Worm (Caenorhabditis elegans) whole organism, late embryonic: ENCODE measurements around the gene isp-1.

Source experiments
- K09A11.1 ChIP-seq: sonication (generic microtip); optimal IDR thresholded peaks from 2 replicates; lab custom pipeline; 2017; ENCODE audit warnings: antibody characterized with exemption, mild to moderate bottlenecking, missing genetic modification characterization, missing compliant biosample characterization; ENCODE audit not compliant: insufficient read depth
- Y22D7AL.16 ChIP-seq: sonication (generic microtip); optimal IDR thresholded peaks from 2 replicates; lab custom pipeline; 2016; ENCODE audit warnings: missing genetic modification characterization, missing compliant biosample characterization
- ama-1 ChIP-seq: fragments of 150-350 bp; optimal IDR thresholded peaks from 2 replicates; lab custom pipeline; 2014
- ceh-14 ChIP-seq: sonication (generic microtip); optimal IDR thresholded peaks from 2 replicates; lab custom pipeline; 2016; ENCODE audit warnings: missing genotype, missing genetic modification characterization, missing compliant biosample characterization
- ceh-19 ChIP-seq: fragments of 200-800 bp; sonication (Bioruptor generic); optimal IDR thresholded peaks from 2 replicates; lab custom pipeline; 2018; ENCODE audit warnings: mild to moderate bottlenecking, missing genetic modification characterization, missing compliant biosample characterization
- ceh-2 ChIP-seq: sonication (generic microtip); optimal IDR thresholded peaks from 2 replicates; lab custom pipeline; 2016; ENCODE audit warnings: missing genotype, missing genetic modification characterization, missing compliant biosample characterization
- ceh-22 ChIP-seq: sonication (generic microtip); optimal IDR thresholded peaks from 2 replicates; lab custom pipeline; 2017; ENCODE audit warnings: missing biosample characterization, missing genetic modification characterization
- ceh-31 ChIP-seq: sonication (generic microtip); optimal IDR thresholded peaks from 2 replicates; lab custom pipeline; 2016; ENCODE audit warnings: missing genetic modification characterization, missing compliant biosample characterization
- ceh-34 ChIP-seq: sonication (generic microtip); optimal IDR thresholded peaks from 2 replicates; lab custom pipeline; 2016; ENCODE audit warnings: mild to moderate bottlenecking, missing genetic modification characterization, missing compliant biosample characterization
- ceh-45 ChIP-seq: fragments of 200-800 bp; sonication (Bioruptor generic); IDR thresholded peaks from 2 replicates; pipeline ENCODE4 v1.3.6; 2022; ENCODE audit warnings: missing genetic modification reagents, missing genetic modification characterization, missing compliant biosample characterization
- ceh-48 ChIP-seq: sonication (generic microtip); optimal IDR thresholded peaks from 2 replicates; lab custom pipeline; 2016; ENCODE audit warnings: missing genetic modification characterization, inconsistent platforms, missing compliant biosample characterization
- elt-2 ChIP-seq: sonication (generic microtip); optimal IDR thresholded peaks from 2 replicates; lab custom pipeline; 2016; ENCODE audit warnings: missing genetic modification reagents, missing genetic modification characterization, missing compliant biosample characterization
- eyg-1 ChIP-seq: sonication (generic microtip); optimal IDR thresholded peaks from 2 replicates; lab custom pipeline; 2016; ENCODE audit warnings: missing genotype, missing genetic modification characterization, missing compliant biosample characterization
- fax-1 ChIP-seq: sonication (generic microtip); optimal IDR thresholded peaks from 2 replicates; lab custom pipeline; 2016; ENCODE audit warnings: missing genotype, missing genetic modification characterization, missing compliant biosample characterization
- fkh-10 ChIP-seq: fragments of 150-350 bp; optimal IDR thresholded peaks from 2 replicates; lab custom pipeline; 2014; ENCODE audit warnings: missing biosample characterization, missing genetic modification reagents, missing genetic modification characterization
- gmeb-2 ChIP-seq: sonication (generic microtip); optimal IDR thresholded peaks from 2 replicates; lab custom pipeline; 2016; ENCODE audit warnings: missing genetic modification characterization, inconsistent platforms, missing compliant biosample characterization
- hlh-13 ChIP-seq: fragments of 200-800 bp; sonication (Bioruptor generic); optimal IDR thresholded peaks from 2 replicates; lab custom pipeline; 2018; ENCODE audit warnings: mild to moderate bottlenecking, missing genetic modification characterization, missing compliant biosample characterization
- hlh-6 ChIP-seq: sonication (generic microtip); optimal IDR thresholded peaks from 2 replicates; lab custom pipeline; 2016; ENCODE audit warnings: missing genotype, missing genetic modification characterization, missing compliant biosample characterization
- hlh-8 ChIP-seq: sonication (generic microtip); optimal IDR thresholded peaks from 2 replicates; lab custom pipeline; 2016; ENCODE audit warnings: missing genotype, missing genetic modification characterization, missing compliant biosample characterization
- lin-11 ChIP-seq: fragments of 200-800 bp; sonication (Bioruptor generic); optimal IDR thresholded peaks from 2 replicates; lab custom pipeline; 2018; ENCODE audit warnings: mild to moderate bottlenecking, missing genetic modification characterization, missing compliant biosample characterization
- madf-2 ChIP-seq: sonication (generic microtip); optimal IDR thresholded peaks from 2 replicates; lab custom pipeline; 2017; ENCODE audit warnings: missing genetic modification characterization, missing compliant biosample characterization
- mec-3 ChIP-seq: sonication (generic microtip); optimal IDR thresholded peaks from 2 replicates; lab custom pipeline; 2016; ENCODE audit warnings: borderline replicate concordance, missing genetic modification characterization, missing compliant biosample characterization
- nfya-1 ChIP-seq: sonication (generic microtip); optimal IDR thresholded peaks from 2 replicates; lab custom pipeline; 2017; ENCODE audit warnings: missing genetic modification characterization, mild to moderate bottlenecking, missing compliant biosample characterization, antibody characterized with exemption, moderate library complexity
- npax-4 ChIP-seq: sonication (generic microtip); optimal IDR thresholded peaks from 2 replicates; lab custom pipeline; 2016; ENCODE audit warnings: missing genetic modification characterization, missing compliant biosample characterization
- pat-9 ChIP-seq: fragments of 200-800 bp; sonication (Bioruptor generic); optimal IDR thresholded peaks from 2 replicates; lab custom pipeline; 2018; ENCODE audit warnings: mild to moderate bottlenecking, missing genetic modification characterization, moderate library complexity, missing compliant biosample characterization
- pha-2 ChIP-seq: sonication (generic microtip); optimal IDR thresholded peaks from 2 replicates; lab custom pipeline; 2017; ENCODE audit warnings: mild to moderate bottlenecking, missing genetic modification characterization, missing compliant biosample characterization
- pha-4 ChIP-seq: fragments of 150-350 bp; optimal IDR thresholded peaks from 2 replicates; lab custom pipeline; 2018; ENCODE audit warnings: missing biosample characterization, missing genetic modification reagents, missing genetic modification characterization
- ref-2 ChIP-seq: sonication (generic microtip); optimal IDR thresholded peaks from 2 replicates; lab custom pipeline; 2016; ENCODE audit warnings: missing genetic modification characterization, missing compliant biosample characterization
- rnt-1 ChIP-seq: sonication (generic microtip); optimal IDR thresholded peaks from 2 replicates; lab custom pipeline; 2016; ENCODE audit warnings: missing genetic modification characterization, missing compliant biosample characterization
- sdc-2 ChIP-seq: sonication (generic microtip); optimal IDR thresholded peaks from 2 replicates; lab custom pipeline; 2016; ENCODE audit warnings: missing genotype, missing genetic modification characterization, missing compliant biosample characterization
- sox-2 ChIP-seq: fragments of 200-800 bp; sonication (Bioruptor generic); IDR thresholded peaks from 2 replicates; pipeline ENCODE4 v1.3.6; 2022; ENCODE audit warnings: missing genetic modification reagents, missing genetic modification characterization, missing compliant biosample characterization
- sox-4 ChIP-seq: sonication (generic microtip); optimal IDR thresholded peaks from 2 replicates; lab custom pipeline; 2017; ENCODE audit warnings: mild to moderate bottlenecking, missing genetic modification characterization, inconsistent platforms, missing compliant biosample characterization
- unc-55 ChIP-seq: sonication (generic microtip); optimal IDR thresholded peaks from 2 replicates; lab custom pipeline; 2017; ENCODE audit warnings: missing biosample characterization, missing genetic modification reagents, missing genetic modification characterization
- unc-86 ChIP-seq: sonication (generic microtip); optimal IDR thresholded peaks from 2 replicates; lab custom pipeline; 2016; ENCODE audit warnings: missing genetic modification characterization, missing compliant biosample characterization
- zip-5 ChIP-seq: sonication (generic microtip); optimal IDR thresholded peaks from 2 replicates; lab custom pipeline; 2016; ENCODE audit warnings: missing genetic modification characterization, missing compliant biosample characterization

The isp-1 gene

DNA sequence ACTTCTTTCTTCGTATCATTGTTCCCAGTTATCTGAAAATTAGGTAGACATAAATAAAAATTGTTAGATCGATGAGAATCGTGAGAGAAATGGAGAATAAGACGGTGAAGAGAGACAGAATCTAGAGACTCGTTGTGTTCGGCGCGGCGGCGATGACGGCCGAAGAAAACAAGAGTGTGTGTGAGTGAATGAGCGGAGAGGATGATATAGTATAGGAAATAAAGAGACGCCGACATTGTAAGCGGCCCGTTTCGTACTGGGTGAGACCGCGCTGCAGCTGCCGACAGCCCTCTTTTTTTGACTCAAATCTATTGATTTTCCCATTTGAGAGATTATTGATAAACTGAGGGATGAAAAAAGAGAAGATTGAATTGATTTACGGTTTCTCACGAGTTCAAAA, 23.7 kb downstream of the isp-1 start, which contains the start of gene Y42H9AR.4:
Gene Y42H9AR.4 (minus strand): TSS at position 32 of the 400 bp plus-strand sequence.
- TF ChIP-seq madf-2 (tag; lab: Kevin White, UChicago): no peak
- no peak for TF ChIP-seq hlh-6 (tag; lab: Kevin White, UChicago)
- TF ChIP-seq K09A11.1 (tag; lab: Kevin White, UChicago): no peak
- TF ChIP-seq eyg-1 (tag; lab: Kevin White, UChicago): no peak
- peak; percentile 18 for TF ChIP-seq ceh-31
- TF ChIP-seq fkh-10 (GFP tag; lab: Kevin White, UChicago): no peak
- TF ChIP-seq ceh-14 (tag; lab: Kevin White, UChicago): peak; percentile 11
- TF ChIP-seq ceh-48 (tag; lab: Kevin White, UChicago): peak; percentile 25
- no peak for TF ChIP-seq fax-1 (tag; lab: Kevin White, UChicago)
- no peak for TF ChIP-seq hlh-13 (GFP tag; lab: Kevin White, UChicago)
- no peak for TF ChIP-seq ceh-34 (tag; lab: Kevin White, UChicago)
- no peak for TF ChIP-seq ama-1 (lab: Kevin White, UChicago)
- no peak for TF ChIP-seq sox-4 (tag; lab: Kevin White, UChicago)
- TF ChIP-seq ceh-22 (tag; lab: Kevin White, UChicago): no peak
- no peak for TF ChIP-seq sox-2 (GFP tag; lab: Robert Waterston, UW)
- peak; percentile 9 for TF ChIP-seq nfya-1 (tag; lab: Kevin White, UChicago)
- TF ChIP-seq ceh-19: peak; percentile 14
- TF ChIP-seq rnt-1: no peak
- no peak for TF ChIP-seq Y22D7AL.16

DNA sequence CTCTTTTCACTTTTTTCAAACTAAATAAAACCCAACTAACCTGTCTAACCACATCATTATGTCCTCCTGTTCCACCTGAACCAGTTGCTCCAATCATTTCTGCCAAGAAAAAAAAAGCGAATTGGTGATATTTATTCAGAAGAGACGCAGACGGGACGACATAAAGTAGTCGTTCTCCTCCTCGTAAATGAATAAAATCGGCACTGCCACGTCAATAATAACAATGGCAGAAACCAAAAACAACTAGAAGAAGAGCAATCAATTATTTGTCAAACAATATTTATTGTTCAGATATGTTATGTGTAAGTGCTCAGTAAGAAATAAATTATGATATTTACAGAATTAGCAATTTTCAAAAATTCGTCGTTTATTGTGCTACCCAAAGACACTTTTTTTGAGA, 28.4 kb downstream of the isp-1 start, which contains the start of gene rabs-5:
Gene rabs-5 (minus strand): TSS at position 101 of the 400 bp plus-strand sequence.
- TF ChIP-seq mec-3 (tag; lab: Kevin White, UChicago) (no peak), ceh-48 (tag; lab: Kevin White, UChicago) (no peak), ceh-34 (tag; lab: Kevin White, UChicago) (no peak), npax-4 (tag; lab: Kevin White, UChicago) (no peak), sdc-2 (tag; lab: Kevin White, UChicago) (no peak)

DNA sequence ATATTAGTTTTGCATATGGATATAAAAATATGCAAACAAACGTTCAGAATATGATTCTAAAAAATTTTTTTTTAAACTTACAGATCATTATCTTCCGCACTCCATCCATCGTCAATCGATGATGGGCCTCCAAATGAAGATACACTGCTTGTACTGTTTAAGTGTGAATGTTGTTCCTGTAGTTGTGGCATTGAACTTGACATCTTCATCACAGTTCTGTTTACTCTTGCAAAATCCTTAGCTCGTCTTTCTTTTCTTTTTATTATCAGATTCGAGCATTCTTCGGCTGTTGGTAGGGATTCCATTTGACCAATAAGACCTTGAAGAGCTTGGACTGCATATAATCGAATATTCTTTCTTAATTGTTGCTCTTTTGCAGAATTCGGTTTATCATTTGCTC, 30.8 kb downstream of the isp-1 start:
- TF ChIP-seq rnt-1 (no peak), elt-2 (tag; lab: Kevin White, UChicago) (no peak), lin-11 (tag; lab: Kevin White, UChicago) (no peak), pha-2 (tag; lab: Kevin White, UChicago) (no peak), ceh-2 (tag; lab: Kevin White, UChicago) (no peak), unc-86 (tag; lab: Kevin White, UChicago) (no peak), hlh-8 (no peak), gmeb-2 (tag; lab: Kevin White, UChicago) (no peak), madf-2 (tag; lab: Kevin White, UChicago) (no peak), npax-4 (tag; lab: Kevin White, UChicago) (no peak), ceh-19 (no peak), hlh-13 (GFP tag; lab: Kevin White, UChicago) (no peak), zip-5 (tag; lab: Kevin White, UChicago) (no peak), ref-2 (tag; lab: Kevin White, UChicago) (no peak), pha-4 (no peak), pat-9 (no peak), nfya-1 (tag; lab: Kevin White, UChicago) (no peak), ceh-48 (tag; lab: Kevin White, UChicago) (no peak)

DNA sequence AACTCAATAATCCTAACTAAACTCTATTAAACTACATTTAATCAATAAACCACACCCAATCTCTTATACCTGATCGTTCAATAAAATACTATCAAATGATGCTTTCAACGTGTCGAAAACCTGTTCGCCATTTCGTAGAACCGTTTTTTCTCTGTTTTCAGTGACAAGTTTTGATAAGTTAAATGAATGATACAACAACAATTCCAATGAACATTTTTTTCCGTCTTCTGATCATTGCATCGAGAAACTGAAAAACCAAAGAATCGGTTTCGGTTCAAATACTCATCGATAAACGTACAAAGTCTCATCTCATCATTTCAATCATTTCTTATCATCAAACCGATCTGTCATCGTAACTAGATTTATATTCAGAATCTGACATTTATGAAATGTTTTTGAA, 32.7 kb downstream of the isp-1 start:
- peak; percentile 28 for TF ChIP-seq unc-55 (GFP tag; lab: Kevin White, UChicago)
- TF ChIP-seq ceh-45 (GFP tag; lab: Robert Waterston, UW): no peak
